Fruit fly (Drosophila melanogaster): ENCODE data around the gene Ref2.

Ref2 gene

DNA sequence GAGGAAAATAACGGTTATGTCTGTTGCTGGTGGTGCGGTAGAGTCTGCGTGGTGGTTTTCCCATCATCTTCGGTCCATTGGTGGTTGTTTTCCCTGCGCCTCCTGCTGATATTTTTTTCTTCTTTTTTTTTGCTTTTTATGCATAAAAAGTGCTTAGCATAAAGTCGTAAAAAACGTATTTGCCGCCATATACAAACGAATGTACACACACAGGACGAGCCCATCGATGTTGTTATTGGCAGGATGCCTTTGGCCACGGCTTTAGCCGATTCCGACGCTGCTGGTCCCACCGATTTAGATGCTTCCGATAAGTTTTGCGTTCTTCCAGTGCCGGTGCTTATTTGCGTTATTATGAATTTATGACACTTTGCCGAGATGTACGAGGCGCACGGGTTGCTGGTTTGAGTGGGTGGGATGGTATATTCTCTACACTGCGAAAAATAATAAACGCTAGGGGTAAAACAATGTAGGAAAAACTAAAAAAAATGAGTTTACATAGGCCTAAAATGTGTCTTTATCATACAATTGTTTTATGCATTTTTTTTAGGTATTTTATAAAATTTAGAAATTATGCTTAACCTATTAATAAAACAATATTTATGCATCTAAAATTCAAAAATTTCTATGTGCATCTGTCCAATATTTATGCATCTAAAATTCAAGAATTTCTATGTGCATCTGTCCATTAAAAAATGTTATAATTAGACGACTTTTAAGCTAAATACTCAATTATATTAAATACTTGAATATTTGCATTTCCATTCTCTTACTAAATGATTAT lies 79.1 kb downstream of the Ref2 start:
- no peak for TF ChIP-seq Pif1A (GFP tag; optimal IDR thresholded peaks at IDR 0.05)
- no peak for TF ChIP-seq CG17806 (tag; optimal IDR thresholded peaks at IDR 0.05)
- no peak for TF ChIP-seq CG10348 (GFP tag; IDR thresholded peaks at IDR 0.05)
- TF ChIP-seq CG14655 (GFP tag; optimal IDR thresholded peaks at IDR 0.05) = no peak
- TF ChIP-seq CG8159 (tag; optimal IDR thresholded peaks at IDR 0.05) = no peak
- TF ChIP-seq Snoo (tag; optimal IDR thresholded peaks at IDR 0.05) = no peak

All from whole organism, pupa.